Worm (Caenorhabditis elegans): ENCODE data around the gene F11C1.10.
A peak's percentile ranks its signal among the peaks of the same experiment; 100 is the strongest.

F11C1.10 gene

ce11 chrX:12975595-12976089, 1.2 kb upstream of the F11C1.10 start, which contains the start of gene ppk-3 (continued):
- TF ChIP-seq blmp-1 (tag; optimal IDR thresholded peaks at IDR 0.05) = peak; percentile 88
- TF ChIP-seq dpl-1 (GFP tag; optimal IDR thresholded peaks at IDR 0.05) = peak; percentile 70 to 82 (median 78)
- no peak for TF ChIP-seq aly-2 (tag; optimal IDR thresholded peaks at IDR 0.05)
- TF ChIP-seq nhr-85 (tag) = peak; percentile 92

DNA sequence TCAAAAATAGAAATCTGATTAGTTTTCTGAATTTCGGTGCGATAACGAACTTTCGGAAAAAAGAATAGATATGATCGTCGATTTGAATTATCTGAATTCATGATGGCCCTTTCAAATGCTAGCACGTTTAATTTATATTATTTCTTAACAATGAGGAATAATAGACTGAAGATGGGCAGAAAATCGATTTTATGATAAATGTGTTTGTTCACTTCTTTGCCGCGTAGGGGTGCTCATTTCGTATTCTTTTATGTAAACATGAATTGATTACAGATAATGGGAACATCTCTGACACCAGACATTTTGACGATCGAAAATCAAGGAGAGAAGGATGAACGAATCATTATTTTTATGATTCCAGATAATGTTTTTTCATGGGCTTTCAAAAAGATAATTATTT, 569 bp downstream of the F11C1.10 start, which contains the start of gene F11C1.9:
F11C1.9 (minus strand) TSS at position 101 of the 400 bp plus-strand sequence.
- TF ChIP-seq unc-86 (tag; optimal IDR thresholded peaks at IDR 0.05) = no peak
- no peak for TF ChIP-seq C16A3.4 (tag; optimal IDR thresholded peaks at IDR 0.05)
- no peak for TF ChIP-seq elt-2 (tag; optimal IDR thresholded peaks at IDR 0.05)
- no peak for TF ChIP-seq unc-30 (tag; optimal IDR thresholded peaks at IDR 0.05)
- TF ChIP-seq nhr-237 (tag; optimal IDR thresholded peaks at IDR 0.05) = no peak
- TF ChIP-seq C04F5.9 (tag; optimal IDR thresholded peaks at IDR 0.05) = no peak
- TF ChIP-seq nhr-90 (tag; optimal IDR thresholded peaks at IDR 0.05; ENCODE audit: poor library complexity) = no peak
- no peak for TF ChIP-seq ceh-88 (GFP tag; IDR thresholded peaks at IDR 0.05)
- no peak for TF ChIP-seq elt-3 (tag; optimal IDR thresholded peaks at IDR 0.05)
- TF ChIP-seq ceh-63 (GFP tag; optimal IDR thresholded peaks at IDR 0.05) = no peak

DNA sequence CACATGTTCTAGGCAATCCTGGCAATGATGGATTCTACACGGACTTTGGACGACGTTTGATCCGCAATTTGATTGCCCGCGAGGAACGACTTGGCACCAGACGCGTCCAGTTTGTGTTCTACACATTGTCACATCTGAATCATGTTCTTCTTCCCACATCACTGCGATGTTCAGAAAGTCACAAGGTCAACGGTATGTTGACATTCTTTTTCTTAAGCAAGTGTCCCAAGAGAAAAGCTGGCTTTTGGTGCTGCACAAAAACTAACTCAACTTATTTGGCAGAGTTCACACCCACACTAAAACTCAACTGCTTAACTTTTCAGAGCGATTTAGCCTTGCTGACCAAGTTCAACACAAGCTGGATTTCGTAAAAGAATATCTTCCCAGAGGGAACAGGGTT, 1.7 kb downstream of the F11C1.10 start:
- TF ChIP-seq lir-3 (tag; optimal IDR thresholded peaks at IDR 0.05; ENCODE audit: poor library complexity) (no peak), nhr-28 (tag; optimal IDR thresholded peaks at IDR 0.05) (no peak), aha-1 (tag; optimal IDR thresholded peaks at IDR 0.05) (no peak)

DNA sequence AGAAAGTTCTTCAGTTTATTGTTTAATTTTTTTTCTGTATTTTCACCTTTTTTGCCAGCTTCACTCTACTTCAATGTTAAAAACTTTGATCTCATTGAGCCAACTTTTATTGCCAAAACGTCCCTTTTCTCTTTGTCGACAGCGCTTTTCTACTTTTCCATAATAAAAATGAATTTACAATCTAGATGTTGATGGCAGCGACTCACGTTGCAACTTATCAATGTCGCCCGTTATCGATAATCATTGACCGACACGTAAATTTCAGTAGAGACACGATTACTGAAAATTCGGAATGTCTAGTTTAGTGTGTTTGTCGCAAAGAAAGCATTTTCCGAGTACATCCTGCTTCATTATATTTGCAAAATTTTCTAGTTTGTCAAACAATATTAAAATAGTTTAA, 2.9 kb downstream of the F11C1.10 start:
- no peak for TF ChIP-seq elt-3 (tag; optimal IDR thresholded peaks at IDR 0.05)
- TF ChIP-seq elt-2 (tag; optimal IDR thresholded peaks at IDR 0.05) = peak; percentile 46
- no peak for TF ChIP-seq hlh-17 (GFP tag; optimal IDR thresholded peaks at IDR 0.05; ENCODE audit: borderline replicate concordance)
- TF ChIP-seq nhr-20 (tag; optimal IDR thresholded peaks at IDR 0.05) = peak; percentile 8
- TF ChIP-seq dsc-1 (tag; optimal IDR thresholded peaks at IDR 0.05) = no peak
- TF ChIP-seq nhr-84 (tag; optimal IDR thresholded peaks at IDR 0.05) = no peak
- TF ChIP-seq lir-3 (tag; optimal IDR thresholded peaks at IDR 0.05; ENCODE audit: poor library complexity) = no peak
- no peak for TF ChIP-seq zag-1 (tag; optimal IDR thresholded peaks at IDR 0.05)
- no peak for TF ChIP-seq blmp-1 (tag; optimal IDR thresholded peaks at IDR 0.05)
- TF ChIP-seq alr-1 (tag; optimal IDR thresholded peaks at IDR 0.05; ENCODE audit: borderline replicate concordance) = no peak
- no peak for TF ChIP-seq nhr-47 (tag; optimal IDR thresholded peaks at IDR 0.05)
- no peak for TF ChIP-seq sup-37 (GFP tag; optimal IDR thresholded peaks at IDR 0.05)
- TF ChIP-seq C34B4.2 (tag; optimal IDR thresholded peaks at IDR 0.05) = no peak

DNA sequence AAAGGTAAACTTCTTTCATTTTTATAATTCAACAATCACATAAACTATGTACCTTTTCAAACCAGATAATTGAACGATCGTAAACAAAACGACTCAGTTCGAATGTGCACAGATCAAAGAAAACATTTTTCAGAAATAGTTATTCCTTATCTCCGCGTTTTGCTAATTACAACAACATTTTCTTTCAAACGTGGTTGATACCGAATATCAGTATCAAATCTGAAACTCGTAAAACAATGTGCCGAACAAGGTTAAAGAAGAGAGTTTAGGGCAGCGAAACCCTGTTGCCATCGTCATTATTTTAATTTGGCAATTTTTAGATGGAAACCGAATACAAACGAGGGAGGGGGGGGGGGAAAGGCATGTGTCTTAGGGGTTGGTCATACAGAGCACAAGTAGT, 4.5 kb downstream of the F11C1.10 start, which contains the start of gene scav-4:
scav-4 (plus strand) TSS at position 383 of the 400 bp plus-strand sequence.
- TF ChIP-seq alr-1 (tag; optimal IDR thresholded peaks at IDR 0.05; ENCODE audit: borderline replicate concordance) (no peak), elt-2 (tag; optimal IDR thresholded peaks at IDR 0.05) (peak; percentile 62)

- peak; percentile 11 for TF ChIP-seq elt-2 (tag; optimal IDR thresholded peaks at IDR 0.05)
- no peak for TF ChIP-seq zip-4 (GFP tag; optimal IDR thresholded peaks at IDR 0.05)
These were observed 5.8 kb downstream of the F11C1.10 start for ce11 chrX:12982725-12983124.

ce11 chrX:12987119-12987518, 10.2 kb downstream of the F11C1.10 start, which contains the start of gene mff-1:
mff-1 (minus strand) TSS chrX:12987219.
- TF ChIP-seq ces-1 (GFP tag; optimal IDR thresholded peaks at IDR 0.05) = no peak
- peak; percentile 6 for TF ChIP-seq nhr-71 (tag; optimal IDR thresholded peaks at IDR 0.05)
- no peak for TF ChIP-seq nhr-12 (tag; optimal IDR thresholded peaks at IDR 0.05)
- TF ChIP-seq rnt-1 (tag; optimal IDR thresholded peaks at IDR 0.05) = no peak
- peak; percentile 17 for TF ChIP-seq nhr-85 (tag)
- TF ChIP-seq aly-2 (tag; optimal IDR thresholded peaks at IDR 0.05) = no peak
- TF ChIP-seq blmp-1 (tag; optimal IDR thresholded peaks at IDR 0.05) = no peak
- TF ChIP-seq tbx-2 (tag; optimal IDR thresholded peaks at IDR 0.05) = no peak

Data from whole organism, L1 larva.